ENCODE assay signal across 2 worm cellular contexts in the genomic region with DNA sequence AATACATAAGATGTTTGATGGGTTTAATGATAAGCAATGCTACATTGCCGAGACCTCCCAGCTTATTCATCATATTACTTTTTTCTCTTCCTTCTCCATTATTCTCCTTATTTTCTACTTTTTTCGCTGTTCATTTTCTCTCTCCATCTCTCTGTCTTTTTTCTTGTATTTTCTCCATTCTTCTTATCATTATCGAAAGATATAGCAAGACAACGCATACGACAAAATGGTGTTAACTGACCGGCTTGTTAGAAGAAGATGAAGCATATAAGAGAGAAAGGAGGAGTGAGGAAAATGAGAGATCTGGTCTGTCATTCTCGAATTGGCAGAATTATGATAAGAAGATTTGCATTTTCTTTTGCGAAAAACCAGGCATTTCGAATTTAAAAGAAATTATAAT.
TF ChIP-seq lines count a peak whose summit lies in the region.

No protein-coding gene starts in this region.

TF ChIP-seq in whole organism, L1 larva, 84 proteins besides CTCF, POLR2A, EP300 and RAD21:
- no peak for TF ChIP-seq C04F5.9 (tag; optimal IDR thresholded peaks at IDR 0.05; lab: Kevin White, UChicago)
- TF ChIP-seq hlh-17 (GFP tag; optimal IDR thresholded peaks at IDR 0.05; lab: Kevin White, UChicago; ENCODE audit: borderline replicate concordance), result no peak
- peak; percentile 39 for TF ChIP-seq elt-2 (tag; optimal IDR thresholded peaks at IDR 0.05; lab: Kevin White, UChicago)
- TF ChIP-seq lsy-2 (tag; optimal IDR thresholded peaks at IDR 0.05; lab: Kevin White, UChicago), result no peak
- peak; percentile 59 for TF ChIP-seq blmp-1 (tag; optimal IDR thresholded peaks at IDR 0.05; lab: Kevin White, UChicago)
- no peak for TF ChIP-seq lin-39 (tag; optimal IDR thresholded peaks at IDR 0.05; lab: Kevin White, UChicago)
- TF ChIP-seq C34B4.2 (tag; optimal IDR thresholded peaks at IDR 0.05; lab: Kevin White, UChicago), result no peak
- no peak for TF ChIP-seq mdl-1 (tag; optimal IDR thresholded peaks at IDR 0.05; lab: Kevin White, UChicago)
- no peak for TF ChIP-seq lin-14 (GFP tag; optimal IDR thresholded peaks at IDR 0.05; lab: Kevin White, UChicago)
- no peak for TF ChIP-seq snpc-4 (tag; optimal IDR thresholded peaks at IDR 0.05; lab: Kevin White, UChicago)
- no peak for TF ChIP-seq fos-1 (tag; optimal IDR thresholded peaks at IDR 0.05; lab: Kevin White, UChicago)
- no peak for TF ChIP-seq ets-5 (GFP tag; IDR thresholded peaks at IDR 0.05; lab: Robert Waterston, UW)
- peak in 1 of 6 experiments; percentile 5 for TF ChIP-seq elt-3 (tag; optimal IDR thresholded peaks at IDR 0.05; lab: Kevin White, UChicago)
- no peak for TF ChIP-seq egl-13 (tag; optimal IDR thresholded peaks at IDR 0.05; lab: Kevin White, UChicago)
- no peak for TF ChIP-seq mef-2 (tag; optimal IDR thresholded peaks at IDR 0.05; lab: Kevin White, UChicago)
- no peak for TF ChIP-seq tlp-1 (tag; optimal IDR thresholded peaks at IDR 0.05; lab: Kevin White, UChicago)

TF ChIP-seq in whole organism, L4 larva, 104 proteins besides CTCF, POLR2A, EP300 and RAD21:
- TF ChIP-seq lsy-2 (tag; optimal IDR thresholded peaks at IDR 0.05; lab: Kevin White, UChicago), result no peak
- TF ChIP-seq ztf-11 (tag; optimal IDR thresholded peaks at IDR 0.05; lab: Kevin White, UChicago), result no peak
- no peak for TF ChIP-seq F10B5.3 (tag; optimal IDR thresholded peaks at IDR 0.05; lab: Kevin White, UChicago)
- TF ChIP-seq ZK546.5 (tag; optimal IDR thresholded peaks at IDR 0.05; lab: Kevin White, UChicago), result no peak
- TF ChIP-seq Y5F2A.4 (GFP tag; optimal IDR thresholded peaks at IDR 0.05; lab: Kevin White, UChicago), result no peak
- no peak for TF ChIP-seq nhr-77 (tag; optimal IDR thresholded peaks at IDR 0.05; lab: Kevin White, UChicago)
- no peak for TF ChIP-seq spr-3 (GFP tag; optimal IDR thresholded peaks at IDR 0.05; lab: Kevin White, UChicago)
- peak; percentile 9 for TF ChIP-seq mxl-3 (GFP tag; optimal IDR thresholded peaks at IDR 0.05; lab: Kevin White, UChicago)
- TF ChIP-seq unc-62 (GFP tag; optimal IDR thresholded peaks at IDR 0.05 in 1 of 2; lab: Kevin White, UChicago), result peak in 1 of 2 experiments; percentile 75
- TF ChIP-seq unc-62 (tag; optimal IDR thresholded peaks at IDR 0.05; lab: Kevin White, UChicago), result no peak
- no peak for TF ChIP-seq F44E2.7 (GFP tag; IDR thresholded peaks at IDR 0.05; lab: Robert Waterston, UW)
- TF ChIP-seq egl-27 (tag; optimal IDR thresholded peaks at IDR 0.05; lab: Kevin White, UChicago), result no peak
- no peak for TF ChIP-seq jun-1 (tag; optimal IDR thresholded peaks at IDR 0.05; lab: Kevin White, UChicago)
- no peak for TF ChIP-seq unc-130 (GFP tag; optimal IDR thresholded peaks at IDR 0.05; lab: Kevin White, UChicago)
- peak; percentile 47 for TF ChIP-seq nhr-28 (tag; optimal IDR thresholded peaks at IDR 0.05; lab: Kevin White, UChicago)
- TF ChIP-seq mdl-1 (tag; optimal IDR thresholded peaks at IDR 0.05; lab: Kevin White, UChicago), result no peak
- TF ChIP-seq vab-7 (GFP tag; IDR thresholded peaks at IDR 0.05; lab: Robert Waterston, UW), result no peak
